Worm (Caenorhabditis elegans) whole organism, young adult: Measurements from ENCODE around the gene his-63.
A peak's percentile ranks its signal among the peaks of the same experiment; 100 is the strongest.

Source experiments
- B0261.1 ChIP-seq: sonication (generic microtip); optimal IDR thresholded peaks from 2 replicates; lab custom pipeline; 2016; ENCODE audit warnings: mild to moderate bottlenecking, missing genetic modification characterization, moderate library complexity, missing compliant biosample characterization
- C06A6.2 ChIP-seq: fragments of 200-800 bp; sonication (Bioruptor generic); conservative IDR thresholded peaks from 2 replicates; pipeline ENCODE4 v1.3.6; 2022; ENCODE audit warnings: missing genetic modification characterization, missing compliant biosample characterization
- D2030.7 ChIP-seq: fragments of 200-800 bp; sonication (Bioruptor generic); IDR thresholded peaks from 2 replicates; pipeline ENCODE4 v1.3.6; 2022; ENCODE audit warnings: missing genetic modification reagents, missing genetic modification characterization, missing compliant biosample characterization
- F22D6.2 ChIP-seq: sonication (generic microtip); optimal IDR thresholded peaks from 2 replicates; lab custom pipeline; 2016; ENCODE audit warnings: mild to moderate bottlenecking, missing genetic modification characterization, missing compliant biosample characterization
- F52B5.7 ChIP-seq: sonication (generic microtip); optimal IDR thresholded peaks from 2 replicates; lab custom pipeline; 2016; ENCODE audit warnings: mild to moderate bottlenecking, missing genetic modification characterization, missing compliant biosample characterization
- Y53G8AR.9 ChIP-seq: fragments of 200-800 bp; sonication (Bioruptor generic); conservative IDR thresholded peaks from 2 replicates; pipeline ENCODE4 v1.3.6; 2022; ENCODE audit warnings: missing genetic modification reagents, missing genetic modification characterization, missing compliant biosample characterization
- Y67H2A.10 ChIP-seq: fragments of 200-800 bp; sonication (Bioruptor generic); conservative IDR thresholded peaks from 2 replicates; pipeline ENCODE4 v1.3.6; 2022; ENCODE audit warnings: missing genetic modification reagents, missing genetic modification characterization, missing compliant biosample characterization
- aptf-2 ChIP-seq: fragments of 200-800 bp; sonication (Bioruptor generic); conservative IDR thresholded peaks from 2 replicates; pipeline ENCODE4 v1.3.6; 2022; ENCODE audit warnings: missing genetic modification reagents, missing genetic modification characterization, missing compliant biosample characterization
- atf-7 ChIP-seq: sonication (generic microtip); optimal IDR thresholded peaks from 2 replicates; lab custom pipeline; 2017; ENCODE audit warnings: mild to moderate bottlenecking, missing genetic modification characterization, missing compliant biosample characterization
- athp-1 ChIP-seq: sonication (generic microtip); optimal IDR thresholded peaks from 2 replicates; lab custom pipeline; 2017; ENCODE audit warnings: mild to moderate bottlenecking, missing genetic modification characterization, missing compliant biosample characterization
- attf-3 ChIP-seq: fragments of 200-800 bp; sonication (Bioruptor generic); conservative IDR thresholded peaks from 2 replicates; pipeline ENCODE4 v1.3.6; 2022; ENCODE audit warnings: missing genetic modification reagents, missing genetic modification characterization, missing compliant biosample characterization
- attf-5 ChIP-seq: fragments of 200-800 bp; sonication (Bioruptor generic); optimal IDR thresholded peaks from 2 replicates; lab custom pipeline; 2018; ENCODE audit warnings: mild to moderate bottlenecking, missing genetic modification characterization, missing compliant biosample characterization
- bed-1 ChIP-seq: fragments of 200-800 bp; sonication (Bioruptor generic); IDR thresholded peaks from 2 replicates; pipeline ENCODE4 v1.3.6; 2022; ENCODE audit warnings: missing genetic modification reagents, missing genetic modification characterization, missing compliant biosample characterization
- cebp-1 ChIP-seq, 2 experiments: fragments of 200-800 bp in 1 of 2; sonication (Bioruptor generic) in 1 of 2; sonication (generic microtip) in 1 of 2; IDR thresholded peaks in 1 of 2; optimal IDR thresholded peaks in 1 of 2; 2 replicates each; pipeline versions ENCODE4 v1.3.6 to Lab custom; 2017 to 2022; ENCODE audit warnings: missing compliant biosample characterization in 2 of 2, missing genetic modification characterization in 2 of 2, mild to moderate bottlenecking in 1 of 2, missing genetic modification reagents in 1 of 2, moderate library complexity in 1 of 2
- cebp-2 ChIP-seq: fragments of 200-800 bp; sonication (Bioruptor generic); IDR thresholded peaks from 2 replicates; pipeline ENCODE4 v1.3.6; 2022; ENCODE audit warnings: missing genetic modification characterization, missing compliant biosample characterization
- ceh-100 ChIP-seq: fragments of 200-800 bp; sonication (Bioruptor generic); IDR thresholded peaks from 2 replicates; pipeline ENCODE4 v1.3.6; 2022; ENCODE audit warnings: missing genetic modification reagents, missing genetic modification characterization, missing compliant biosample characterization
- ceh-79 ChIP-seq: sonication (generic microtip); optimal IDR thresholded peaks from 2 replicates; lab custom pipeline; 2017; ENCODE audit warnings: mild to moderate bottlenecking, missing genetic modification characterization, missing compliant biosample characterization
- dpl-1 ChIP-seq: fragments of 150-350 bp; optimal IDR thresholded peaks from 2 replicates; lab custom pipeline; 2014; ENCODE audit warnings: missing biosample characterization, missing genetic modification reagents, missing genetic modification characterization
- egl-18 ChIP-seq: fragments of 200-800 bp; sonication (Bioruptor generic); IDR thresholded peaks from 2 replicates; pipeline ENCODE4 v1.3.6; 2022; ENCODE audit warnings: missing genetic modification reagents, missing genetic modification characterization, missing compliant biosample characterization
- ets-4 ChIP-seq: fragments of 200-800 bp; sonication (Bioruptor generic); optimal IDR thresholded peaks from 2 replicates; lab custom pipeline; 2018; ENCODE audit warnings: mild to moderate bottlenecking, missing genetic modification characterization, missing compliant biosample characterization
- gei-17 ChIP-seq: fragments of 200-800 bp; sonication (Bioruptor generic); optimal IDR thresholded peaks from 2 replicates; lab custom pipeline; 2018; ENCODE audit warnings: mild to moderate bottlenecking, missing genetic modification characterization, missing compliant biosample characterization
- hmg-1.2 ChIP-seq: fragments of 200-800 bp; sonication (Bioruptor generic); IDR thresholded peaks from 2 replicates; pipeline ENCODE4 v1.3.6; 2022; ENCODE audit warnings: missing genetic modification reagents, missing genetic modification characterization, missing compliant biosample characterization
- hsf-1 ChIP-seq: fragments of 200-800 bp; sonication (Bioruptor generic); IDR thresholded peaks from 2 replicates; pipeline ENCODE4 v1.3.6; 2022; ENCODE audit warnings: missing genetic modification reagents, missing genetic modification characterization, missing compliant biosample characterization
- let-607 ChIP-seq, 2 experiments: fragments of 200-800 bp in 1 of 2; sonication (Bioruptor generic) in 1 of 2; sonication (generic microtip) in 1 of 2; optimal IDR thresholded peaks; 2 replicates each; lab custom pipeline; 2016 to 2018; ENCODE audit warnings: mild to moderate bottlenecking in 2 of 2, missing compliant biosample characterization in 2 of 2, missing genetic modification characterization in 2 of 2, moderate library complexity in 2 of 2, missing genotype in 1 of 2
- lin-40 ChIP-seq: sonication (generic microtip); optimal IDR thresholded peaks from 2 replicates; lab custom pipeline; 2016; ENCODE audit warnings: missing genetic modification characterization, mild to moderate bottlenecking, missing compliant biosample characterization, missing genotype, missing genetic modification reagents
- madf-10 ChIP-seq: sonication (generic microtip); optimal IDR thresholded peaks from 2 replicates; lab custom pipeline; 2016; ENCODE audit warnings: mild to moderate bottlenecking, missing genetic modification characterization, missing compliant biosample characterization
- madf-6 ChIP-seq: fragments of 200-800 bp; sonication (Bioruptor generic); IDR thresholded peaks from 2 replicates; pipeline ENCODE4 v1.3.6; 2022; ENCODE audit warnings: missing genetic modification reagents, missing genetic modification characterization, missing compliant biosample characterization
- mcd-1 ChIP-seq: fragments of 200-800 bp; sonication (Bioruptor generic); IDR thresholded peaks from 2 replicates; pipeline ENCODE4 v1.3.6; 2022; ENCODE audit warnings: missing genetic modification reagents, missing genetic modification characterization, missing compliant biosample characterization
- nhr-120 ChIP-seq: fragments of 200-800 bp; sonication (Bioruptor generic); IDR thresholded peaks from 2 replicates; pipeline ENCODE4 v1.3.6; 2022; ENCODE audit warnings: missing genetic modification characterization, missing compliant biosample characterization
- nhr-80 ChIP-seq: sonication (generic microtip); optimal IDR thresholded peaks from 2 replicates; lab custom pipeline; 2016; ENCODE audit warnings: missing genetic modification characterization, missing compliant biosample characterization
- tbp1 ChIP-seq: fragments of 200-800 bp; sonication (Bioruptor generic); optimal IDR thresholded peaks from 2 replicates; lab custom pipeline; 2018; ENCODE audit warnings: mild to moderate bottlenecking, missing genetic modification characterization, missing compliant biosample characterization
- ztf-6 ChIP-seq: fragments of 200-800 bp; sonication (Bioruptor generic); IDR thresholded peaks from 2 replicates; pipeline ENCODE4 v1.3.6; 2022; ENCODE audit warnings: missing genetic modification reagents, missing genetic modification characterization, missing compliant biosample characterization

his-63 gene

DNA sequence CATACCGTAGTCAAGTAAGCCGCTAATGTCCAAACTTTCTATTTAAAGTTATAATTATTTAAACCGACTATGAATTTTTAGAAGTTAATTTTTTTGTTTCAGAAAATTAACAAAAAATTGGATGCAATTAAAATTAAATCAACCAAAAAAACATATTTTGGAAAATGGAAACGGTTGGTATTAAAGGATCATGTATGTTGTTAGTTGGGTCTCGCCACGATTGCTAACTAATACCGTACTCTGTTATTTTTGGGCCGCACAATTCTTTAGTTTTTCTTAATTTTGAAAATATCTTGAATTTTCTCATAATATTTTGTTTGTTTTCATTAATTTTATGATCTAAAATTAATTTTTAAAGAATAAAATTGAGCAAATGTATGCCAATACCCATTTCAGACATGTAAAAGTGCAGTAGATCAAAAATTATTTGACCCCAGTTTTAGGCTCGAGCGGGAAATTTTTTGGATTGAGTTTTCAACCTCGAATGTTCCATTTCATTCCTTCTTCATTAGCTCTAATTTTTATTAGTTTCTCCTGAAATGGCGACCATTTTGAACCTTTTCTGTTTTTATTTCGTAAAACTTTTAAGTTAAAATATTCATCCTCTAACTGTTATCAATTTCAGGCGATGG is 34.2 kb downstream of the his-63 start, which contains the start of gene cbd-1 (continued):
- TF ChIP-seq hmg-1.2 (GFP tag; lab: Robert Waterston, UW) = peak; percentile 27; the same call in 1 of the 2 replicates

DNA sequence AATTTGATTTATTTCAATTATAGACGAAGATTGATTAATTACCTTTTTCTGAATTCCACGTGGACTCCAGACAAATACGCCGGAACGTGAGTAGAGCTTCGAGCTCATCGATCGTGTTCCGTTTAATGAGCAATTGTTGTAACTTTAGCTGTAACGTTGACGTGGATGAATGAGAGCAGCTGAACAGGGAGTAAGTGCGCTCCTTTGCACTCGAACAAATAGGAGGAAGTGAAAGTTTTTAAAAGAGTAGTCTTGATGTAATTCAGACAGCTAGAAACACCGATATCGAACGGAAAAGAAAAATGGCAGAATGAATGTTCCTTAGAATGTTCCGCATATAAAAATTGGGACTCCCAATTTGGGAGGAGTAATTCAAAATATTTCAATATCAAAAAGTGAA is 35.0 kb downstream of the his-63 start, which contains the start of gene sec-31:
Gene sec-31 (minus strand): TSS at position 148 of the 400 bp plus-strand sequence.
- TF ChIP-seq let-607 (tag; optimal IDR thresholded peaks at IDR 0.05; lab: Kevin White, UChicago) (peak in 1 of 2 experiments; percentile 29), D2030.7 (no peak), athp-1 (tag; lab: Kevin White, UChicago) (no peak), egl-18 (no peak), mcd-1 (GFP tag; lab: Robert Waterston, UW) (peak; percentile 37), F52B5.7 (no peak)

DNA sequence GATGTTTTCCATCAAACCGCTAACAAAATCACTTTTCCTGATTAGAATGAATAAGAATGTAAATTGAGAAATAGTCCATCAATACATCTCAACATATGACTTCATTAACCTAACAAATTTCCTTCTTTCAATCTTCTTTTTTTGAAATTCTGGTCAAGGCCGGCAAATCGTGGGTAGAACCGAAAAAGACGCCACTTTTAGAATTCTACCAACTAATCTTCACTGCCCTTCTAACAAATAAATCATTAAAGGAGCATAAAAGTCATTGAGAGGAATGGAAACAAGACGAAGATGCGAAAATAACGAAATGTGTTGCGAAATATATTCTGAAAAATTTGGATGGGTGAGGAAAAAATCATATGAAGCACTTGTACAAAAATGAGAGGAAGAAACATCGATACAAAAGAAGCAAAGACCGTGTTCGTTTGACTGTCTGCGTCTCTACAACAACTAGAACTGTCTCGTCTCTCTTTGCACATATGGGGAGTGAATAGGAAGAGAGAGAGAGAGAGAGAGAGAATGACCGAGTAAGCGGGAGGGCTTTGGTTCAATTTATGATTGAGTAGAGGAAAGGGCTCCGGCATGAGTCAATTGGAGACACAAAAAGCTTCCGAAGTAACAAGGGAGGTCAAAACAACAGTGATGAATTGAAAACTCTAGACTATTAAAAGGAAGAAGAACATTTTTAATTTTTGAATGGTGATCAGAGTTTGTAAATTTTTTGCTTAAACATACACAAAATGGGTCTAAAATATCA is 42.7 kb downstream of the his-63 start:
- TF ChIP-seq ztf-6 (GFP tag; lab: Robert Waterston, UW) (no peak), C06A6.2 (GFP tag; lab: Robert Waterston, UW) (no peak), tbp1 (no peak), hmg-1.2 (GFP tag; lab: Robert Waterston, UW) (peak; percentile 87), ceh-79 (tag; lab: Kevin White, UChicago) (no peak), dpl-1 (GFP tag; lab: Kevin White, UChicago) (no peak), D2030.7 (no peak), Y67H2A.10 (GFP tag; lab: Robert Waterston, UW) (no peak), nhr-80 (peak; percentile 45), lin-40 (no peak), attf-3 (GFP tag; lab: Robert Waterston, UW) (no peak), cebp-1 (GFP tag; IDR thresholded peaks at IDR 0.05; lab: Robert Waterston, UW) (peak; percentile 90), cebp-1 (tag; optimal IDR thresholded peaks at IDR 0.05; lab: Kevin White, UChicago) (peak; percentile 96), mcd-1 (GFP tag; lab: Robert Waterston, UW) (no peak), bed-1 (no peak), B0261.1 (no peak), gei-17 (GFP tag; lab: Kevin White, UChicago) (no peak), ets-4 (no peak), nhr-120 (GFP tag; lab: Robert Waterston, UW) (no peak), attf-5 (GFP tag; lab: Kevin White, UChicago) (peak; percentile 28)

DNA sequence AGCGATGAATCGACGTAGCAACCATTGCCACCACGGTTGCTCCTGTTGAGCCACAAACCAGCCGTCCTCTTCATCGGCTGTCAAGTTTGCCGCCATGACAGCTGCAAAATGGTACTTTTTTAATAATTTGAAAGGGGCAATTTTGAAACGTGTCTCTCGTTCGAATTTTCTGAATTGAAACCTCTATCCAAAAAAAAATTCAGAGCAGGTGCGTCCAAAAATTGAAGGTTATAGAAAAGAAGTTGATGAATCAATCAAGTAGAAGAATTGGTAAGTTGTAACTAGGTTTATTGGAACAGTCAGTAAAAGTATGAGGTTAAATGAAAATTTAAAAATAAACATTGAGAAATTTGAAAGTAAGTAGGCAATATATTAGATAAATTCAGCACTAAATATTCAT is 45.3 kb downstream of the his-63 start, which contains the start of gene T01G1.4:
Gene T01G1.4 (minus strand): TSS at position 101 of the 400 bp plus-strand sequence.
- no peak for TF ChIP-seq cebp-2 (GFP tag; lab: Robert Waterston, UW)
- no peak for TF ChIP-seq F22D6.2 (tag; lab: Kevin White, UChicago)
- TF ChIP-seq B0261.1 = no peak
- no peak for TF ChIP-seq aptf-2
- TF ChIP-seq madf-10 (tag; lab: Kevin White, UChicago) = no peak
- TF ChIP-seq hsf-1 = no peak
- TF ChIP-seq ceh-100 = no peak
- TF ChIP-seq atf-7 (tag; lab: Kevin White, UChicago) = no peak
- no peak for TF ChIP-seq ceh-79 (tag; lab: Kevin White, UChicago)
- no peak for TF ChIP-seq Y53G8AR.9 (GFP tag; lab: Robert Waterston, UW)
- no peak for TF ChIP-seq madf-6 (GFP tag; lab: Robert Waterston, UW)
- TF ChIP-seq, all 124 proteins: peak for 0
